Fruit fly (Drosophila melanogaster) whole organism, embryonic: Measurements from ENCODE around the gene CG16953.

Source experiments
- Ada2b ChIP-seq: fragments of 200-800 bp; sonication (Bioruptor generic); IDR thresholded peaks from 2 replicates; pipeline ENCODE4 v1.3.6; 2022; ENCODE audit warnings: missing biosample characterization, missing genetic modification characterization
- Atf6 ChIP-seq: fragments of 200-800 bp; sonication (Bioruptor generic); IDR thresholded peaks from 2 replicates; pipeline ENCODE4 v1.3.6; 2022; ENCODE audit warnings: missing biosample characterization, missing genetic modification characterization
- Bteb2 ChIP-seq: fragments of 200-800 bp; sonication (Bioruptor generic); optimal IDR thresholded peaks from 2 replicates; lab custom pipeline; 2016; ENCODE audit warnings: missing biosample characterization, missing genetic modification characterization
- CG11696 ChIP-seq: fragments of 200-800 bp; sonication (Bioruptor generic); IDR thresholded peaks from 2 replicates; pipeline ENCODE4 v1.3.6; 2022; ENCODE audit warnings: missing biosample characterization, missing genetic modification characterization
- CG12299 ChIP-seq: fragments of 200-800 bp; sonication (Bioruptor generic); optimal IDR thresholded peaks from 2 replicates; lab custom pipeline; 2018; ENCODE audit warnings: missing biosample characterization, mild to moderate bottlenecking, missing genetic modification characterization
- CG12942 ChIP-seq: fragments of 200-800 bp; sonication (Bioruptor generic); optimal IDR thresholded peaks from 3 replicates; lab custom pipeline; 2016; ENCODE audit warnings: missing biosample characterization, missing genetic modification characterization
- CG17612 ChIP-seq: fragments of 200-800 bp; sonication (Bioruptor generic); IDR thresholded peaks from 2 replicates; pipeline ENCODE4 v1.3.6; 2022; ENCODE audit warnings: missing biosample characterization, missing genetic modification characterization
- CG17802 ChIP-seq: fragments of 200-800 bp; sonication (Bioruptor generic); optimal IDR thresholded peaks from 2 replicates; lab custom pipeline; 2018; ENCODE audit warnings: missing biosample characterization, mild to moderate bottlenecking, missing genetic modification characterization, moderate library complexity
- CG17829 ChIP-seq: fragments of 200-800 bp; optimal IDR thresholded peaks from 2 replicates; lab custom pipeline; 2019; ENCODE audit warnings: missing biosample characterization, mild to moderate bottlenecking, missing genetic modification characterization, moderate library complexity
- CG18619 ChIP-seq: fragments of 200-800 bp; sonication (Bioruptor generic); optimal IDR thresholded peaks from 3 replicates; lab custom pipeline; 2017; ENCODE audit warnings: missing biosample characterization, mild to moderate bottlenecking, missing genetic modification characterization
- CG30431 ChIP-seq: fragments of 200-800 bp; sonication (Bioruptor generic); optimal IDR thresholded peaks from 2 replicates; lab custom pipeline; 2017; ENCODE audit warnings: missing biosample characterization, missing genetic modification characterization
- CG31365 ChIP-seq: fragments of 200-800 bp; sonication (Bioruptor generic); optimal IDR thresholded peaks from 2 replicates; lab custom pipeline; 2018; ENCODE audit warnings: missing biosample characterization, mild to moderate bottlenecking, missing genetic modification characterization
- CG3407 ChIP-seq: fragments of 200-800 bp; sonication (Bioruptor generic); optimal IDR thresholded peaks from 2 replicates; lab custom pipeline; 2018; ENCODE audit warnings: missing biosample characterization, mild to moderate bottlenecking, missing genetic modification characterization
- CG3995 ChIP-seq: fragments of 200-800 bp; sonication (Bioruptor generic); optimal IDR thresholded peaks from 3 replicates; lab custom pipeline; 2016; ENCODE audit warnings: missing biosample characterization, missing genetic modification characterization
- CG4328 ChIP-seq: fragments of 200-800 bp; sonication (Bioruptor generic); optimal IDR thresholded peaks from 3 replicates; lab custom pipeline; 2017; ENCODE audit warnings: missing biosample characterization, missing genetic modification reagents, missing genetic modification characterization
- CG43689 ChIP-seq: fragments of 200-800 bp; sonication (Bioruptor generic); IDR thresholded peaks from 2 replicates; pipeline ENCODE4 v1.3.6; 2022; ENCODE audit warnings: missing biosample characterization, missing genetic modification characterization
- CG4424 ChIP-seq: fragments of 200-800 bp; sonication (Bioruptor generic); optimal IDR thresholded peaks from 3 replicates; lab custom pipeline; 2016; ENCODE audit warnings: missing biosample characterization, missing genetic modification characterization
- CG7963 ChIP-seq: fragments of 200-800 bp; sonication (Bioruptor generic); IDR thresholded peaks from 3 replicates; pipeline ENCODE4 v1.3.6; 2022; ENCODE audit warnings: missing biosample characterization, missing genetic modification characterization; ENCODE audit not compliant: partially characterized antibody
- CG9817 ChIP-seq: fragments of 200-800 bp; sonication (Bioruptor generic); optimal IDR thresholded peaks from 2 replicates; lab custom pipeline; 2018; ENCODE audit warnings: missing biosample characterization, mild to moderate bottlenecking, missing genetic modification characterization, moderate library complexity
- CHES-1-like ChIP-seq: fragments of 200-800 bp; sonication (Bioruptor generic); optimal IDR thresholded peaks from 2 replicates; lab custom pipeline; 2016; ENCODE audit warnings: missing biosample characterization, missing genetic modification characterization
- Dip2 ChIP-seq: fragments of 200-800 bp; sonication (Bioruptor generic); IDR thresholded peaks from 2 replicates; pipeline ENCODE4 v1.3.6; 2022; ENCODE audit warnings: missing biosample characterization, missing genetic modification characterization
- Dip3 ChIP-seq: fragments of 200-800 bp; sonication (Bioruptor generic); optimal IDR thresholded peaks from 3 replicates; lab custom pipeline; 2016; ENCODE audit warnings: missing biosample characterization, missing genetic modification characterization
- Dp ChIP-seq: fragments of 200-800 bp; sonication (Bioruptor generic); optimal IDR thresholded peaks from 2 replicates; lab custom pipeline; 2018; ENCODE audit warnings: missing biosample characterization, mild to moderate bottlenecking, missing genetic modification characterization, moderate library complexity
- HHEX ChIP-seq: fragments of 200-800 bp; sonication (Bioruptor generic); optimal IDR thresholded peaks from 3 replicates; lab custom pipeline; 2017; ENCODE audit warnings: missing biosample characterization, mild to moderate bottlenecking, missing genetic modification characterization, missing genetic modification reagents
- HLHmδ ChIP-seq: fragments of 200-800 bp; sonication (Bioruptor generic); optimal IDR thresholded peaks from 2 replicates; lab custom pipeline; 2018; ENCODE audit warnings: missing biosample characterization, mild to moderate bottlenecking, missing genetic modification characterization, moderate library complexity
- HmgZ ChIP-seq: fragments of 200-800 bp; sonication (Bioruptor generic); optimal IDR thresholded peaks from 2 replicates; lab custom pipeline; 2018; ENCODE audit warnings: missing biosample characterization, mild to moderate bottlenecking, missing genetic modification characterization
- Hr78 ChIP-seq, 2 experiments: fragments of 200-800 bp in 1 of 2; fragments of >200 bp in 1 of 2; sonication (Bioruptor generic) in 1 of 2; optimal IDR thresholded peaks; 2 replicates each; lab custom pipeline; 2017 to 2019; ENCODE audit warnings: missing biosample characterization in 2 of 2, missing genetic modification characterization in 2 of 2, mild to moderate bottlenecking in 1 of 2, moderate library complexity in 1 of 2
- Hsf ChIP-seq: fragments of 200-800 bp; sonication (Bioruptor generic); optimal IDR thresholded peaks from 3 replicates; lab custom pipeline; 2016; ENCODE audit warnings: missing biosample characterization, missing genetic modification characterization
- Mes4 ChIP-seq: fragments of 200-800 bp; sonication (Bioruptor generic); optimal IDR thresholded peaks from 2 replicates; lab custom pipeline; 2016; ENCODE audit warnings: missing biosample characterization, missing genetic modification characterization
- Mrtf ChIP-seq: fragments of 200-800 bp; sonication (Bioruptor generic); IDR thresholded peaks from 3 replicates; pipeline ENCODE4 v1.3.6; 2022; ENCODE audit warnings: missing biosample characterization, missing genetic modification characterization
- NC2α ChIP-seq: fragments of 200-800 bp; sonication (Bioruptor generic); optimal IDR thresholded peaks from 2 replicates; lab custom pipeline; 2016; ENCODE audit warnings: missing biosample characterization, missing genetic modification characterization
- NC2β ChIP-seq: fragments of 200-800 bp; sonication (Bioruptor generic); optimal IDR thresholded peaks from 2 replicates; lab custom pipeline; 2016; ENCODE audit warnings: missing biosample characterization, missing genetic modification characterization
- NK7.1 ChIP-seq: fragments of 200-800 bp; sonication (Bioruptor generic); optimal IDR thresholded peaks from 3 replicates; lab custom pipeline; 2016; ENCODE audit warnings: missing biosample characterization, missing genetic modification characterization
- Six4 ChIP-seq: fragments of 200-800 bp; sonication (Bioruptor generic); optimal IDR thresholded peaks from 2 replicates; lab custom pipeline; 2016; ENCODE audit warnings: missing biosample characterization, missing genetic modification characterization
- ato ChIP-seq: fragments of 200-800 bp; sonication (Bioruptor generic); IDR thresholded peaks from 2 replicates; pipeline ENCODE4 v1.3.6; 2022; ENCODE audit warnings: missing biosample characterization, missing genetic modification characterization; ENCODE audit not compliant: partially characterized antibody
- bcd ChIP-seq: fragments of 200-800 bp; sonication (Bioruptor generic); optimal IDR thresholded peaks from 2 replicates; lab custom pipeline; 2017; ENCODE audit warnings: missing biosample characterization, mild to moderate bottlenecking, missing genetic modification characterization
- dm ChIP-seq: fragments of 200-800 bp; sonication (Bioruptor generic); optimal IDR thresholded peaks from 3 replicates; lab custom pipeline; 2016; ENCODE audit warnings: missing biosample characterization, missing genetic modification characterization
- dpn ChIP-seq, 2 experiments: fragments of 200-800 bp; sonication (Bioruptor generic); optimal IDR thresholded peaks; 3 replicates each; lab custom pipeline; 2016; ENCODE audit warnings: missing biosample characterization in 2 of 2, missing genetic modification characterization in 2 of 2
- ftz-f1 ChIP-seq: fragments of 200-800 bp; sonication (Bioruptor generic); optimal IDR thresholded peaks from 2 replicates; lab custom pipeline; 2016; ENCODE audit warnings: missing biosample characterization, missing genetic modification characterization
- gfzf ChIP-seq: fragments of 200-800 bp; sonication (Bioruptor generic); optimal IDR thresholded peaks from 2 replicates; lab custom pipeline; 2016; ENCODE audit warnings: missing biosample characterization, mild to moderate bottlenecking, missing genetic modification characterization, moderate library complexity
- nom ChIP-seq: fragments of 200-800 bp; sonication (Bioruptor generic); optimal IDR thresholded peaks from 2 replicates; lab custom pipeline; 2017; ENCODE audit warnings: missing biosample characterization, missing genetic modification characterization, mild to moderate bottlenecking, moderate library complexity, missing genetic modification reagents
- pzg ChIP-seq: fragments of 200-800 bp; sonication (Bioruptor generic); optimal IDR thresholded peaks from 3 replicates; lab custom pipeline; 2018; ENCODE audit warnings: missing biosample characterization, mild to moderate bottlenecking, missing genetic modification characterization, moderate library complexity
- sim ChIP-seq: fragments of 200-800 bp; sonication (Bioruptor generic); IDR thresholded peaks from 2 replicates; pipeline ENCODE4 v1.3.6; 2022; ENCODE audit warnings: missing biosample characterization, missing genetic modification characterization
- slou ChIP-seq: fragments of 200-800 bp; sonication (Bioruptor generic); optimal IDR thresholded peaks from 3 replicates; lab custom pipeline; 2016; ENCODE audit warnings: missing biosample characterization, missing genetic modification characterization
- sr ChIP-seq: fragments of 200-800 bp; sonication (Bioruptor generic); IDR thresholded peaks from 3 replicates; pipeline ENCODE4 v1.3.6; 2022; ENCODE audit warnings: missing biosample characterization, missing genetic modification characterization
- stc ChIP-seq: fragments of 200-800 bp; sonication (Bioruptor generic); IDR thresholded peaks from 2 replicates; pipeline ENCODE4 v1.3.6; 2022; ENCODE audit warnings: missing biosample characterization, missing genetic modification characterization
- unc-4 ChIP-seq: fragments of 200-800 bp; sonication (Bioruptor generic); IDR thresholded peaks from 2 replicates; pipeline ENCODE4 v1.3.6; 2022; ENCODE audit warnings: missing biosample characterization, missing genetic modification characterization; ENCODE audit not compliant: partially characterized antibody
- wek ChIP-seq: fragments of 200-800 bp; sonication (Bioruptor generic); optimal IDR thresholded peaks from 3 replicates; lab custom pipeline; 2018; ENCODE audit warnings: missing biosample characterization, mild to moderate bottlenecking, missing genetic modification characterization, moderate library complexity
- zen ChIP-seq: fragments of 200-800 bp; sonication (Bioruptor generic); optimal IDR thresholded peaks from 3 replicates; lab custom pipeline; 2018; ENCODE audit warnings: missing biosample characterization, mild to moderate bottlenecking, missing genetic modification characterization, moderate library complexity

The CG16953 gene

dm6 chr3R:20549855-20550603, 35.6 kb downstream of the CG16953 start (continued):
- peak; percentile 47 for TF ChIP-seq CG31365 (tag; lab: Kevin White, UChicago)
- peak; percentile 88 for TF ChIP-seq bcd (GFP tag; lab: Kevin White, UChicago)
- TF ChIP-seq dm (GFP tag; lab: Kevin White, UChicago) = no peak
- peak; percentile 75 for TF ChIP-seq CG3407 (GFP tag; lab: Kevin White, UChicago)
- TF ChIP-seq HmgZ (tag; lab: Kevin White, UChicago) = peak; percentile 91
- TF ChIP-seq ato (GFP tag; lab: Robert Waterston, UW) = no peak
- 0 out of 3 replicates have a peak, but pooled peaks have one; percentile 10 for TF ChIP-seq sr (GFP tag; lab: Robert Waterston, UW)
- peak; percentile 89 for TF ChIP-seq CG4424 (GFP tag; lab: Kevin White, UChicago)
- peak; percentile 63 for TF ChIP-seq sim (GFP tag; lab: Robert Waterston, UW)
- TF ChIP-seq CG30431 (GFP tag; lab: Kevin White, UChicago) = peak; percentile 80
- TF ChIP-seq CG9817 (tag; lab: Kevin White, UChicago) = peak; percentile 88
- TF ChIP-seq CG4328 (GFP tag; lab: Kevin White, UChicago) = peak; percentile 73
- peak; percentile 37 for TF ChIP-seq CG12299 (tag; lab: Kevin White, UChicago)
- TF ChIP-seq Bteb2 (GFP tag; lab: Kevin White, UChicago) = no peak
- TF ChIP-seq Dip3 = no peak
- TF ChIP-seq pzg (GFP tag; lab: Kevin White, UChicago) = no peak
- no peak for TF ChIP-seq NC2β (GFP tag; lab: Kevin White, UChicago)
- no peak for TF ChIP-seq CHES-1-like (GFP tag; lab: Kevin White, UChicago)
- no peak for TF ChIP-seq NC2α (GFP tag; lab: Kevin White, UChicago)
- TF ChIP-seq zen = peak; percentile 64
- TF ChIP-seq nom (GFP tag; lab: Kevin White, UChicago) = peak; percentile 78
- TF ChIP-seq CG43689 (GFP tag; lab: Robert Waterston, UW) = peak; percentile 37; the same call in 1 of the 2 replicates
- peak; percentile 92 for TF ChIP-seq CG17829 (tag; lab: Kevin White, UChicago)
- peak; percentile 88 for TF ChIP-seq HHEX
- no peak for TF ChIP-seq HLHmδ (GFP tag; lab: Kevin White, UChicago)
- TF ChIP-seq wek (GFP tag; lab: Kevin White, UChicago) = no peak
- peak; percentile 77 for TF ChIP-seq CG17802 (tag; lab: Kevin White, UChicago)
- peak; percentile 20 to 78 for TF ChIP-seq dpn (GFP tag; optimal IDR thresholded peaks at IDR 0.05; lab: Kevin White, UChicago)
- no peak for TF ChIP-seq Dp
- peak; percentile 73 for TF ChIP-seq Six4 (GFP tag; lab: Kevin White, UChicago)
- peak; percentile 78 for TF ChIP-seq Mrtf (GFP tag; lab: Robert Waterston, UW)
- peak; percentile 67 for TF ChIP-seq Hsf (GFP tag; lab: Kevin White, UChicago)
- TF ChIP-seq Mes4 (GFP tag; lab: Kevin White, UChicago) = peak; percentile 16
- TF ChIP-seq unc-4 (GFP tag; lab: Robert Waterston, UW) = no peak
- peak; percentile 70 for TF ChIP-seq CG12942 (GFP tag; lab: Kevin White, UChicago)
- peak; percentile 20 for TF ChIP-seq slou (GFP tag; lab: Kevin White, UChicago)
- TF ChIP-seq Atf6 (GFP tag; lab: Robert Waterston, UW) = peak; percentile 87
- no peak for TF ChIP-seq gfzf (GFP tag; lab: Kevin White, UChicago)
- no peak for TF ChIP-seq ftz-f1
- TF ChIP-seq CG18619 (GFP tag; lab: Kevin White, UChicago) = peak; percentile 86
- TF ChIP-seq NK7.1 (GFP tag; lab: Kevin White, UChicago) = no peak
- peak; percentile 87 for TF ChIP-seq Ada2b (GFP tag; lab: Robert Waterston, UW)
- TF ChIP-seq stc = peak; percentile 77
- peak in 1 of 2 experiments; percentile 58 for TF ChIP-seq Hr78 (GFP tag; optimal IDR thresholded peaks at IDR 0.05; lab: Kevin White, UChicago)
- TF ChIP-seq CG3995 (GFP tag; lab: Kevin White, UChicago) = peak; percentile 72
- peak; percentile 72; the same call in 1 of the 2 replicates for TF ChIP-seq CG11696 (GFP tag; lab: Robert Waterston, UW)
- peak; percentile 54; the same call in 1 of the 2 replicates for TF ChIP-seq Dip2
- no peak for TF ChIP-seq CG7963
- TF ChIP-seq CG17612 (GFP tag; lab: Robert Waterston, UW) = peak; percentile 56
